Fruit fly (Drosophila melanogaster): ENCODE results near the gene PIG-Q.

PIG-Q gene

dm6 chrX:16383667-16384515 lies 24.9 kb downstream of the PIG-Q start:
- TF ChIP-seq CG8632 (GFP tag; optimal IDR thresholded peaks at IDR 0.05) = no peak
- TF ChIP-seq ss (GFP tag; optimal IDR thresholded peaks at IDR 0.05) = no peak
- no peak for TF ChIP-seq Met (GFP tag; optimal IDR thresholded peaks at IDR 0.05)
- peak; percentile 14; the same call in 1 of the 2 replicates for TF ChIP-seq CG15336 (GFP tag; IDR thresholded peaks at IDR 0.05)
- TF ChIP-seq fkh (GFP tag; optimal IDR thresholded peaks at IDR 0.05) = peak; percentile 86
- TF ChIP-seq Eip78C (GFP tag) = peak; percentile 62
- no peak for TF ChIP-seq CG6854 (GFP tag; optimal IDR thresholded peaks at IDR 0.05)
- no peak for TF ChIP-seq fd85E (GFP tag; optimal IDR thresholded peaks at IDR 0.05)

- peak; percentile 28 for TF ChIP-seq Eip93F (GFP tag; optimal IDR thresholded peaks at IDR 0.05)
- peak; percentile 68 for TF ChIP-seq eg (GFP tag; IDR thresholded peaks at IDR 0.05)
- no peak for TF ChIP-seq CG3919 (GFP tag; optimal IDR thresholded peaks at IDR 0.05)
- TF ChIP-seq Ets21C (GFP tag; optimal IDR thresholded peaks at IDR 0.05) = peak; percentile 56
- no peak for TF ChIP-seq Hr38 (GFP tag; optimal IDR thresholded peaks at IDR 0.05)
- TF ChIP-seq svp (GFP tag) = no peak
- TF ChIP-seq vri (GFP tag; optimal IDR thresholded peaks at IDR 0.05) = no peak
- TF ChIP-seq Hr39 (GFP tag; optimal IDR thresholded peaks at IDR 0.05) = no peak
- peak; percentile 47 for TF ChIP-seq lz (GFP tag; optimal IDR thresholded peaks at IDR 0.05)
- no peak for TF ChIP-seq CG32006 (GFP tag; optimal IDR thresholded peaks at IDR 0.05)
- TF ChIP-seq acj6 (GFP tag; optimal IDR thresholded peaks at IDR 0.05) = no peak
- peak; percentile 51 for TF ChIP-seq Hr4 (GFP tag; optimal IDR thresholded peaks at IDR 0.05)
- no peak for TF ChIP-seq net (GFP tag; optimal IDR thresholded peaks at IDR 0.05)
- TF ChIP-seq Blimp-1 (GFP tag; optimal IDR thresholded peaks at IDR 0.05) = peak; percentile 62
- TF ChIP-seq CG6276 (GFP tag; optimal IDR thresholded peaks at IDR 0.05) = no peak
- no peak for TF ChIP-seq fd85E (GFP tag; optimal IDR thresholded peaks at IDR 0.05)
- TF ChIP-seq CG6808 (GFP tag; optimal IDR thresholded peaks at IDR 0.05) = no peak
- peak; percentile 48; the same call in 1 of the 3 replicates for TF ChIP-seq CG8119 (GFP tag; IDR thresholded peaks at IDR 0.05)
- TF ChIP-seq CG16779 (tag; optimal IDR thresholded peaks at IDR 0.05) = no peak
- TF ChIP-seq spab (GFP tag; optimal IDR thresholded peaks at IDR 0.05) = no peak
- TF ChIP-seq CG11294 (GFP tag; IDR thresholded peaks at IDR 0.05) = no peak
- peak; percentile 76 for TF ChIP-seq fkh (GFP tag; optimal IDR thresholded peaks at IDR 0.05)
- peak; percentile 52 for TF ChIP-seq Met (GFP tag; optimal IDR thresholded peaks at IDR 0.05)
- TF ChIP-seq CG6163 (GFP tag; IDR thresholded peaks at IDR 0.05) = peak; percentile 53; the same call in 1 of the 3 replicates
- TF ChIP-seq Eip75B (GFP tag; optimal IDR thresholded peaks at IDR 0.05) = no peak
- peak; percentile 3 for TF ChIP-seq CG8632 (GFP tag; optimal IDR thresholded peaks at IDR 0.05)
- TF ChIP-seq CG31627 (GFP tag; optimal IDR thresholded peaks at IDR 0.05) = peak; percentile 75
- no peak for TF ChIP-seq pdm3 (GFP tag; optimal IDR thresholded peaks at IDR 0.05)
- peak; percentile 19 for TF ChIP-seq Sox14 (GFP tag; optimal IDR thresholded peaks at IDR 0.05)
- peak; percentile 43 for TF ChIP-seq topi (GFP tag; optimal IDR thresholded peaks at IDR 0.05)
- peak; percentile 60 for TF ChIP-seq CG11902 (GFP tag; optimal IDR thresholded peaks at IDR 0.05)
- TF ChIP-seq CG15336 (GFP tag; IDR thresholded peaks at IDR 0.05) = peak; percentile 16; the same call in 1 of the 2 replicates
- TF ChIP-seq OdsH (GFP tag; optimal IDR thresholded peaks at IDR 0.05) = no peak
- no peak for TF ChIP-seq salr (GFP tag; optimal IDR thresholded peaks at IDR 0.05)
- TF ChIP-seq CG4318 (GFP tag; optimal IDR thresholded peaks at IDR 0.05) = peak; percentile 63
- TF ChIP-seq dac (GFP tag; optimal IDR thresholded peaks at IDR 0.05) = no peak
- peak; percentile 67 for TF ChIP-seq Sox15 (GFP tag; optimal IDR thresholded peaks at IDR 0.05)
- peak; percentile 49 for TF ChIP-seq Ets96B (tag; optimal IDR thresholded peaks at IDR 0.05)
- TF ChIP-seq cyc (GFP tag; optimal IDR thresholded peaks at IDR 0.05) = peak; percentile 62
- no peak for TF ChIP-seq CG34406 (GFP tag; optimal IDR thresholded peaks at IDR 0.05)
- peak; percentile 75 for TF ChIP-seq CG3032 (tag; optimal IDR thresholded peaks at IDR 0.05)
- peak; percentile 6 for TF ChIP-seq CG6792 (GFP tag; optimal IDR thresholded peaks at IDR 0.05)
- TF ChIP-seq CG6854 (GFP tag; optimal IDR thresholded peaks at IDR 0.05) = no peak
- TF ChIP-seq CG10631 (GFP tag; optimal IDR thresholded peaks at IDR 0.05) = peak; percentile 65
These were observed 26.1 kb downstream of the PIG-Q start, which contains the start of the genes CG9992 and CG4239 for dm6 chrX:16384843-16385726. Gene CG9992, minus strand, starts transcription at chrX:16384908. Gene CG4239, plus strand, starts transcription at chrX:16385278.
